Worm (Caenorhabditis elegans): ENCODE measurements around the gene F21A3.2.

Gene F21A3.2

ce11 chrV:15568381-15568780 is 34.6 kb upstream of the F21A3.2 start:
- TF ChIP-seq aly-1 (tag; optimal IDR thresholded peaks at IDR 0.05) (no peak), flt-1 (GFP tag; IDR thresholded peaks at IDR 0.05) (no peak), ceh-36 (tag; optimal IDR thresholded peaks at IDR 0.05) (no peak), tra-4 (tag; optimal IDR thresholded peaks at IDR 0.05) (no peak), ceh-13 (GFP tag; optimal IDR thresholded peaks at IDR 0.05) (no peak), ets-7 (tag; optimal IDR thresholded peaks at IDR 0.05) (no peak), ama-1 (optimal IDR thresholded peaks at IDR 0.05) (no peak), tbx-37 (GFP tag; conservative IDR thresholded peaks at IDR 0.05) (no peak), F13C5.2 (tag; optimal IDR thresholded peaks at IDR 0.05) (no peak), tbx-11 (GFP tag; IDR thresholded peaks at IDR 0.05) (no peak), hmg-4 (GFP tag; optimal IDR thresholded peaks at IDR 0.05) (no peak), scrt-1 (GFP tag; IDR thresholded peaks at IDR 0.05) (no peak), pes-1 (GFP tag; IDR thresholded peaks at IDR 0.05) (no peak), hmbx-1 (tag; optimal IDR thresholded peaks at IDR 0.05) (no peak), hnd-1 (tag; optimal IDR thresholded peaks at IDR 0.05) (no peak), sea-1 (GFP tag; conservative IDR thresholded peaks at IDR 0.05) (no peak), B0310.2 (tag; optimal IDR thresholded peaks at IDR 0.05) (no peak)

- TF ChIP-seq sea-1 (GFP tag; conservative IDR thresholded peaks at IDR 0.05) (no peak), hmbx-1 (tag; optimal IDR thresholded peaks at IDR 0.05) (no peak), B0310.2 (tag; optimal IDR thresholded peaks at IDR 0.05) (no peak), hmg-4 (GFP tag; optimal IDR thresholded peaks at IDR 0.05) (no peak), ets-7 (tag; optimal IDR thresholded peaks at IDR 0.05) (no peak), tbx-11 (GFP tag; IDR thresholded peaks at IDR 0.05) (no peak), scrt-1 (GFP tag; IDR thresholded peaks at IDR 0.05) (no peak), aly-1 (tag; optimal IDR thresholded peaks at IDR 0.05) (no peak), F13C5.2 (tag; optimal IDR thresholded peaks at IDR 0.05) (no peak), ama-1 (optimal IDR thresholded peaks at IDR 0.05) (no peak), hnd-1 (tag; optimal IDR thresholded peaks at IDR 0.05) (no peak), tra-4 (tag; optimal IDR thresholded peaks at IDR 0.05) (no peak), ceh-36 (tag; optimal IDR thresholded peaks at IDR 0.05) (no peak), pes-1 (GFP tag; IDR thresholded peaks at IDR 0.05) (no peak), flt-1 (GFP tag; IDR thresholded peaks at IDR 0.05) (no peak), tbx-37 (GFP tag; conservative IDR thresholded peaks at IDR 0.05) (no peak)
Measured at ce11 chrV:15567344-15567804, 33.6 kb upstream of the F21A3.2 start, which contains the start of gene acs-2. acs-2 (plus strand) TSS chrV:15567394.

ce11 chrV:15566511-15567178 is 32.9 kb upstream of the F21A3.2 start:
- TF ChIP-seq aly-1 (tag; optimal IDR thresholded peaks at IDR 0.05), result no peak
- no peak for TF ChIP-seq B0310.2 (tag; optimal IDR thresholded peaks at IDR 0.05)
- TF ChIP-seq tra-4 (tag; optimal IDR thresholded peaks at IDR 0.05), result no peak
- TF ChIP-seq hnd-1 (tag; optimal IDR thresholded peaks at IDR 0.05), result no peak
- TF ChIP-seq flt-1 (GFP tag; IDR thresholded peaks at IDR 0.05), result no peak
- no peak for TF ChIP-seq hmg-4 (GFP tag; optimal IDR thresholded peaks at IDR 0.05)
- TF ChIP-seq sea-1 (GFP tag; conservative IDR thresholded peaks at IDR 0.05), result no peak
- no peak for TF ChIP-seq hmbx-1 (tag; optimal IDR thresholded peaks at IDR 0.05)
- no peak for TF ChIP-seq tbx-37 (GFP tag; conservative IDR thresholded peaks at IDR 0.05)
- no peak for TF ChIP-seq tbx-11 (GFP tag; IDR thresholded peaks at IDR 0.05)

ce11 chrV:15563985-15564384 is 30.2 kb upstream of the F21A3.2 start:
- TF ChIP-seq sea-1 (GFP tag; conservative IDR thresholded peaks at IDR 0.05) (no peak), ceh-36 (tag; optimal IDR thresholded peaks at IDR 0.05) (no peak), flt-1 (GFP tag; IDR thresholded peaks at IDR 0.05) (no peak), aly-1 (tag; optimal IDR thresholded peaks at IDR 0.05) (no peak), ets-7 (tag; optimal IDR thresholded peaks at IDR 0.05) (no peak), tbx-11 (GFP tag; IDR thresholded peaks at IDR 0.05) (no peak), tra-4 (tag; optimal IDR thresholded peaks at IDR 0.05) (no peak), pes-1 (GFP tag; IDR thresholded peaks at IDR 0.05) (no peak), hnd-1 (tag; optimal IDR thresholded peaks at IDR 0.05) (no peak)

- TF ChIP-seq aly-1 (tag; optimal IDR thresholded peaks at IDR 0.05) (no peak), B0310.2 (tag; optimal IDR thresholded peaks at IDR 0.05) (no peak), hnd-1 (tag; optimal IDR thresholded peaks at IDR 0.05) (no peak), scrt-1 (GFP tag; IDR thresholded peaks at IDR 0.05) (no peak), flt-1 (GFP tag; IDR thresholded peaks at IDR 0.05) (no peak), ama-1 (optimal IDR thresholded peaks at IDR 0.05) (no peak), ceh-13 (GFP tag; optimal IDR thresholded peaks at IDR 0.05) (no peak)
Measured at ce11 chrV:15563477-15563876, 29.7 kb upstream of the F21A3.2 start.

ce11 chrV:15562541-15562940 is 28.8 kb upstream of the F21A3.2 start:
- TF ChIP-seq scrt-1 (GFP tag; IDR thresholded peaks at IDR 0.05) (no peak), aly-1 (tag; optimal IDR thresholded peaks at IDR 0.05) (no peak), ets-7 (tag; optimal IDR thresholded peaks at IDR 0.05) (no peak), B0310.2 (tag; optimal IDR thresholded peaks at IDR 0.05) (no peak), hmg-4 (GFP tag; optimal IDR thresholded peaks at IDR 0.05) (no peak), pes-1 (GFP tag; IDR thresholded peaks at IDR 0.05) (no peak), ceh-36 (tag; optimal IDR thresholded peaks at IDR 0.05) (no peak), tbx-11 (GFP tag; IDR thresholded peaks at IDR 0.05) (no peak), ceh-13 (GFP tag; optimal IDR thresholded peaks at IDR 0.05) (no peak), tra-4 (tag; optimal IDR thresholded peaks at IDR 0.05) (no peak), ama-1 (optimal IDR thresholded peaks at IDR 0.05) (no peak), hnd-1 (tag; optimal IDR thresholded peaks at IDR 0.05) (no peak), flt-1 (GFP tag; IDR thresholded peaks at IDR 0.05) (no peak), hmbx-1 (tag; optimal IDR thresholded peaks at IDR 0.05) (no peak), tbx-37 (GFP tag; conservative IDR thresholded peaks at IDR 0.05) (no peak), sea-1 (GFP tag; conservative IDR thresholded peaks at IDR 0.05) (no peak)

- no peak for TF ChIP-seq aly-1 (tag; optimal IDR thresholded peaks at IDR 0.05)
- TF ChIP-seq F13C5.2 (tag; optimal IDR thresholded peaks at IDR 0.05), result no peak
- TF ChIP-seq tra-4 (tag; optimal IDR thresholded peaks at IDR 0.05), result no peak
- TF ChIP-seq hnd-1 (tag; optimal IDR thresholded peaks at IDR 0.05), result no peak
- TF ChIP-seq ama-1 (optimal IDR thresholded peaks at IDR 0.05), result no peak
- no peak for TF ChIP-seq scrt-1 (GFP tag; IDR thresholded peaks at IDR 0.05)
- TF ChIP-seq ceh-13 (GFP tag; optimal IDR thresholded peaks at IDR 0.05), result no peak
- TF ChIP-seq hmg-4 (GFP tag; optimal IDR thresholded peaks at IDR 0.05), result no peak
- no peak for TF ChIP-seq B0310.2 (tag; optimal IDR thresholded peaks at IDR 0.05)
- no peak for TF ChIP-seq ceh-36 (tag; optimal IDR thresholded peaks at IDR 0.05)
- no peak for TF ChIP-seq ets-7 (tag; optimal IDR thresholded peaks at IDR 0.05)
Measured at ce11 chrV:15559729-15560128, 26.0 kb upstream of the F21A3.2 start.

Data from whole organism, early embryonic.